Worm (Caenorhabditis elegans): ENCODE measurements around the gene slc-25A18.2.

slc-25A18.2 gene

DNA sequence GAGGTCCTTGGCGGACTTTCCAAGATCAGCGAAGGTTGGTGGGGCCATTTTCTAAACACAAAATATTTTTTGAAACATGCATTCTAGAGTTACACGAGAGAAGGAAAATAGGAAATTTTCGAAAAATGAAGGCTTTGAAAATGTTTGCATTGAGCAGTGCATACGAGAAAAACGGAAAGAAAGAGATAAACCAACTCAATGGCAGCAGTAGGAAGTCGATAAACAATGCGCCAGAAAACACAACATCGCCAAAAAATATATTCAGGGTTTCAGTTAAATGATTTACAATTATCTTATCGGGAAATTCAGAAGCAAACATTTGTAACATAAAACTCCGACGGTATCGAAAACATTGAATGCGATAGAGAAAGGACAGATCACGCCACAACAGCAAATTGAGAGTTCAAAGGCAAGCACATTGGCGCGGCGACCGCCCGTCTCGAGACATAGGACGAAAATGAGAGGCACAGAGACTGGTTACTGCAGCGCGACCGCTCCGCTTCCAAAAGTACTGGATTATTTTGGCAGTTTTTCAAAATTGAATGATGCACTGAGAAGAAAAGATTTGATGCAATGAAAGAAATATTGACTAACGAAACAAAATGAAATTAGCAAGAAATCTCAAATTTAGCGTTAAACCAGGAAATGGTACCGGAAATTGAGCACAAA lies 33.1 kb downstream of the slc-25A18.2 start, which contains the start of the genes vdac-1 and R05G6.5 (continued):
- TF ChIP-seq sea-2 (GFP tag; IDR thresholded peaks at IDR 0.05) (no peak), fkh-3 (tag; optimal IDR thresholded peaks at IDR 0.05) (no peak), ceh-100 (GFP tag; IDR thresholded peaks at IDR 0.05) (0 out of 2 replicates have a peak, but pooled peaks have one; percentile 40), dpff-1 (tag; optimal IDR thresholded peaks at IDR 0.05) (no peak), atf-7 (tag; optimal IDR thresholded peaks at IDR 0.05) (peak; percentile 44), Y53F4B.3 (GFP tag; IDR thresholded peaks at IDR 0.05) (no peak), him-1 (tag; optimal IDR thresholded peaks at IDR 0.05) (no peak), madf-10 (tag; optimal IDR thresholded peaks at IDR 0.05) (peak; percentile 45), ZK185.1 (tag; optimal IDR thresholded peaks at IDR 0.05; ENCODE audit: poor library complexity, severe bottlenecking) (no peak), tlf-1 (GFP tag; optimal IDR thresholded peaks at IDR 0.05) (no peak), mcd-1 (GFP tag; IDR thresholded peaks at IDR 0.05) (peak; percentile 75), madf-3 (GFP tag; IDR thresholded peaks at IDR 0.05) (peak; percentile 97), ceh-58 (GFP tag; IDR thresholded peaks at IDR 0.05) (no peak), snpc-3.4 (tag; optimal IDR thresholded peaks at IDR 0.05) (no peak), F22D6.2 (tag; optimal IDR thresholded peaks at IDR 0.05) (no peak), nhr-90 (tag; optimal IDR thresholded peaks at IDR 0.05) (no peak), somi-1 (GFP tag; optimal IDR thresholded peaks at IDR 0.05) (peak; percentile 65), tbp1 (GFP tag; optimal IDR thresholded peaks at IDR 0.05) (peak; percentile 55), snpc-4 (GFP tag; optimal IDR thresholded peaks at IDR 0.05) (peak; percentile 22), snpc-4 (tag; optimal IDR thresholded peaks at IDR 0.05) (peak; percentile 17 to 58 (median 24)), nhr-120 (GFP tag; IDR thresholded peaks at IDR 0.05) (no peak), dpl-1 (GFP tag; optimal IDR thresholded peaks at IDR 0.05) (peak; percentile 16), Y67H2A.10 (GFP tag; conservative IDR thresholded peaks at IDR 0.05) (no peak; the same call in 1 of the 2 replicates), die-1 (tag; optimal IDR thresholded peaks at IDR 0.05) (peak; percentile 16), Y79H2A.3 (GFP tag; conservative IDR thresholded peaks at IDR 0.05) (no peak), zim-3 (tag; optimal IDR thresholded peaks at IDR 0.05) (no peak), ceh-27 (GFP tag; optimal IDR thresholded peaks at IDR 0.05) (peak; percentile 79)

DNA sequence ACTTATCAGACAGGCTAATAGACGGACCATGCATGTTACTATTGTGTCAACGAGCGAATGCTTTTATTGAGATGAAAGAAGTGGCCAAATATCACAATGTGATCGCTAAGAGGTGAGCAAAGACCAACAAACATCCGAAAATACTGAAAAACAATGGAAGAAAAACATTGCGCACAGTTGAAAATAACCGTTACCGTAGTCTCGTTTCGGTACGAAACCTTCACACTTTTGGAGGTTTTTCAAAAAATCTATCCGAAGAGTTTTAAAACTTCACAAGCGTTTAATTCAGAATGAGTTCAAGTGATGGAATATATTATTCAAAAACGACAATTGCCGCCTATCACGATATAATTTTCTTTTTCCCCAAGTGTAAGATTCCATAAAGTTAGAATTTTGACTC lies 34.0 kb downstream of the slc-25A18.2 start:
- TF ChIP-seq madf-6 (GFP tag; IDR thresholded peaks at IDR 0.05) (peak; percentile 54; the same call in 1 of the 2 replicates), unc-62 (GFP tag; optimal IDR thresholded peaks at IDR 0.05) (no peak), pha-4 (tag; optimal IDR thresholded peaks at IDR 0.05) (no peak), bed-1 (GFP tag; IDR thresholded peaks at IDR 0.05) (no peak), lag-1 (GFP tag; IDR thresholded peaks at IDR 0.05) (no peak), efl-1 (GFP tag; optimal IDR thresholded peaks at IDR 0.05) (peak; percentile 51), ztf-6 (GFP tag; IDR thresholded peaks at IDR 0.05) (no peak), ztf-3 (GFP tag; optimal IDR thresholded peaks at IDR 0.05) (no peak), ZK185.1 (tag; optimal IDR thresholded peaks at IDR 0.05; ENCODE audit: poor library complexity, severe bottlenecking) (no peak), ets-4 (GFP tag; optimal IDR thresholded peaks at IDR 0.05) (no peak), rpc-1 (optimal IDR thresholded peaks at IDR 0.05) (no peak), rpc-1 (tag; optimal IDR thresholded peaks at IDR 0.05) (no peak), let-607 (tag; optimal IDR thresholded peaks at IDR 0.05) (no peak), Y95B8A.8 (GFP tag; IDR thresholded peaks at IDR 0.05) (no peak), D2030.7 (GFP tag; IDR thresholded peaks at IDR 0.05) (no peak), somi-1 (GFP tag; optimal IDR thresholded peaks at IDR 0.05) (no peak), fkh-3 (tag; optimal IDR thresholded peaks at IDR 0.05) (no peak), lin-54 (GFP tag; optimal IDR thresholded peaks at IDR 0.05) (peak; percentile 53), ceh-79 (tag; optimal IDR thresholded peaks at IDR 0.05) (no peak), tbp1 (GFP tag; optimal IDR thresholded peaks at IDR 0.05) (no peak), hmg-20 (GFP tag; IDR thresholded peaks at IDR 0.05) (no peak), K12H6.12 (tag; optimal IDR thresholded peaks at IDR 0.05) (no peak), lin-40 (tag; optimal IDR thresholded peaks at IDR 0.05) (no peak), rcor-1 (GFP tag; IDR thresholded peaks at IDR 0.05) (no peak), hlh-12 (tag; optimal IDR thresholded peaks at IDR 0.05) (no peak), bed-2 (GFP tag; IDR thresholded peaks at IDR 0.05) (no peak)

Data from whole organism, young adult.